Worm (Caenorhabditis elegans) whole organism, L4/young adult: Measurements from ENCODE around the gene ZC15.3.

ENCODE experiments used
- W03F9.2 ChIP-seq: fragments of 150-350 bp; optimal IDR thresholded peaks from 2 replicates; lab custom pipeline; 2014; ENCODE audit warnings: missing biosample characterization, missing genetic modification characterization
- him-1 ChIP-seq: sonication (generic microtip); optimal IDR thresholded peaks from 2 replicates; lab custom pipeline; 2016; ENCODE audit warnings: missing genotype, missing genetic modification reagents, missing genetic modification characterization, missing compliant biosample characterization

- TF ChIP-seq him-1 (tag; lab: Kevin White, UChicago) (no peak), W03F9.2 (tag; lab: Kevin White, UChicago) (no peak)
Observed at ce11 chrV:20279309-20279708, 24.1 kb upstream of the ZC15.3 start.
